Worm (Caenorhabditis elegans) whole organism, mixed stage, embryonic: ENCODE measurements around the gene W03A5.2.

Experiments used
- M03D4.4 ChIP-seq: sonication (generic microtip); optimal IDR thresholded peaks from 2 replicates; lab custom pipeline; 2017; ENCODE audit warnings: mild to moderate bottlenecking, missing genetic modification characterization, missing compliant biosample characterization
- blmp-1 ChIP-seq: fragments of 150-350 bp; optimal IDR thresholded peaks from 2 replicates; lab custom pipeline; 2014; ENCODE audit warnings: missing biosample characterization, missing genetic modification characterization
- ceh-39 ChIP-seq: fragments of 150-350 bp; optimal IDR thresholded peaks from 2 replicates; lab custom pipeline; 2014; ENCODE audit warnings: missing biosample characterization, missing genetic modification characterization
- ceh-43 ChIP-seq: fragments of 200-800 bp; sonication (Bioruptor generic); optimal IDR thresholded peaks from 2 replicates; lab custom pipeline; 2018; ENCODE audit warnings: mild to moderate bottlenecking, missing genetic modification characterization, moderate library complexity, missing compliant biosample characterization
- ceh-83 ChIP-seq: fragments of 200-800 bp; sonication (Bioruptor generic); optimal IDR thresholded peaks from 2 replicates; lab custom pipeline; 2018; ENCODE audit warnings: mild to moderate bottlenecking, missing genetic modification characterization, missing compliant biosample characterization
- ces-1 ChIP-seq: fragments of 150-350 bp; optimal IDR thresholded peaks from 2 replicates; lab custom pipeline; 2014; ENCODE audit warnings: missing biosample characterization, missing genetic modification reagents, missing genetic modification characterization
- elt-1 ChIP-seq: sonication (generic microtip); optimal IDR thresholded peaks from 2 replicates; lab custom pipeline; 2017; ENCODE audit warnings: missing genetic modification characterization, mild to moderate bottlenecking, missing compliant biosample characterization, antibody characterized with exemption, moderate library complexity, borderline replicate concordance; ENCODE audit not compliant: insufficient read depth
- elt-3 ChIP-seq: fragments of 150-350 bp; optimal IDR thresholded peaks from 2 replicates; lab custom pipeline; 2014; ENCODE audit warnings: missing biosample characterization, missing genetic modification characterization
- ham-2 ChIP-seq: fragments of 200-800 bp; sonication (Bioruptor generic); optimal IDR thresholded peaks from 2 replicates; lab custom pipeline; 2018; ENCODE audit warnings: mild to moderate bottlenecking, missing genetic modification characterization, missing compliant biosample characterization
- hlh-1 ChIP-seq: fragments of 150-350 bp; optimal IDR thresholded peaks from 2 replicates; lab custom pipeline; 2014; ENCODE audit warnings: missing biosample characterization, missing genetic modification reagents, missing genetic modification characterization
- lin-13 ChIP-seq: fragments of 150-350 bp; optimal IDR thresholded peaks from 2 replicates; lab custom pipeline; 2014; ENCODE audit warnings: missing biosample characterization, missing genetic modification characterization
- lin-32 ChIP-seq: fragments of 200-800 bp; sonication (Bioruptor generic); optimal IDR thresholded peaks from 2 replicates; lab custom pipeline; 2018; ENCODE audit warnings: mild to moderate bottlenecking, missing genetic modification characterization, missing compliant biosample characterization
- lsy-2 ChIP-seq: fragments of 150-350 bp; optimal IDR thresholded peaks from 2 replicates; lab custom pipeline; 2014; ENCODE audit warnings: missing biosample characterization, missing genetic modification characterization
- mls-2 ChIP-seq: sonication (generic microtip); optimal IDR thresholded peaks from 2 replicates; lab custom pipeline; 2016; ENCODE audit warnings: mild to moderate bottlenecking, missing genetic modification characterization, moderate library complexity, missing compliant biosample characterization
- nhr-2 ChIP-seq: fragments of 150-350 bp; optimal IDR thresholded peaks from 2 replicates; lab custom pipeline; 2014; ENCODE audit warnings: missing biosample characterization, missing genetic modification characterization
- nhr-237 ChIP-seq: fragments of 150-350 bp; optimal IDR thresholded peaks from 2 replicates; lab custom pipeline; 2014; ENCODE audit warnings: missing biosample characterization, missing genetic modification characterization
- nhr-28 ChIP-seq: fragments of 150-350 bp; optimal IDR thresholded peaks from 2 replicates; lab custom pipeline; 2014; ENCODE audit warnings: missing biosample characterization, missing genetic modification characterization
- nhr-76 ChIP-seq: sonication (generic microtip); optimal IDR thresholded peaks from 2 replicates; lab custom pipeline; 2017; ENCODE audit warnings: missing biosample characterization, missing genetic modification characterization
- pha-4 ChIP-seq: fragments of 150-350 bp; optimal IDR thresholded peaks from 2 replicates; lab custom pipeline; 2018; ENCODE audit warnings: missing biosample characterization, missing genetic modification reagents, missing genetic modification characterization
- sem-2 ChIP-seq: fragments of 200-800 bp; sonication (Bioruptor generic); optimal IDR thresholded peaks from 2 replicates; lab custom pipeline; 2018; ENCODE audit warnings: mild to moderate bottlenecking, missing genetic modification characterization, missing compliant biosample characterization
- snpc-4 ChIP-seq: fragments of 150-350 bp; optimal IDR thresholded peaks from 2 replicates; lab custom pipeline; 2014; ENCODE audit warnings: missing biosample characterization, missing genetic modification characterization
- tbx-8 ChIP-seq: fragments of 200-800 bp; sonication (Bioruptor generic); optimal IDR thresholded peaks from 2 replicates; lab custom pipeline; 2018; ENCODE audit warnings: mild to moderate bottlenecking, missing genetic modification characterization, moderate library complexity, missing compliant biosample characterization
- unc-120 ChIP-seq: sonication (generic microtip); optimal IDR thresholded peaks from 2 replicates; lab custom pipeline; 2017; ENCODE audit warnings: missing genetic modification characterization, missing compliant biosample characterization; ENCODE audit not compliant: poor library complexity, severe bottlenecking
- unc-62 ChIP-seq: fragments of 150-350 bp; optimal IDR thresholded peaks from 2 replicates; lab custom pipeline; 2014; ENCODE audit warnings: missing biosample characterization, missing genetic modification reagents, missing genetic modification characterization
- zip-8 ChIP-seq: fragments of 150-350 bp; optimal IDR thresholded peaks from 2 replicates; lab custom pipeline; 2014; ENCODE audit warnings: missing biosample characterization, missing genetic modification characterization

The W03A5.2 gene

DNA sequence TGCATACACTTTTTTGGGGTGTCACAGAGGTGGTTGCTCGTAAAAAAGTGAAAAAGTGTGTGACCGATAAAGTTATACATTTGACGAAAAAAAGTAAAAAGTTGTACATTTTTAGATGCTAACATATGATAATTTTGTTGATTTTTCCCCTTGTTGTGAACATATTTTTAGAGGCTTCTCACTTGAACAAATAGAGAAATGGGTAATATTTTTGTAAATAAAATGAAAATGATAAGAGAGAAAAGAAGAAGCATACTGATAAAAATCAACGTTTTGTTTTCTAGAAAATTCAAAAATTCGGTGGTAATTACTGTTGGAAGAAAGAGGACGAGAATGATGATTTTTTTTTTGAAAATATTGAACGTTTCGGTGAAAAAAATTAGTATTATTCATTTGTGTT, 14.4 kb downstream of the W03A5.2 start:
- no peak for TF ChIP-seq tbx-8 (GFP tag; lab: Kevin White, UChicago)
- TF ChIP-seq unc-120: no peak
- no peak for TF ChIP-seq lin-32 (GFP tag; lab: Kevin White, UChicago)
- no peak for TF ChIP-seq lin-13 (tag; lab: Kevin White, UChicago)
- TF ChIP-seq lsy-2 (tag; lab: Kevin White, UChicago): no peak
- TF ChIP-seq M03D4.4 (tag; lab: Kevin White, UChicago): no peak
- TF ChIP-seq mls-2 (tag; lab: Kevin White, UChicago): no peak
- TF ChIP-seq blmp-1: no peak
- no peak for TF ChIP-seq nhr-2 (tag; lab: Kevin White, UChicago)
- no peak for TF ChIP-seq nhr-237 (tag; lab: Kevin White, UChicago)
- no peak for TF ChIP-seq ceh-83 (GFP tag; lab: Kevin White, UChicago)
- TF ChIP-seq sem-2 (GFP tag; lab: Kevin White, UChicago): no peak
- TF ChIP-seq snpc-4: no peak
- TF ChIP-seq ces-1 (GFP tag; lab: Kevin White, UChicago): no peak
- no peak for TF ChIP-seq pha-4 (tag; lab: Kevin White, UChicago)
- TF ChIP-seq nhr-76 (tag; lab: Kevin White, UChicago): no peak
- no peak for TF ChIP-seq elt-1 (tag; lab: Kevin White, UChicago)
- TF ChIP-seq, all 35 proteins: peak for 0

ce11 chrIII:5421406-5421805, 15.6 kb downstream of the W03A5.2 start:
- peak; percentile 43 for TF ChIP-seq blmp-1
- peak; percentile 43 for TF ChIP-seq unc-120
- no peak for TF ChIP-seq elt-3 (tag; lab: Kevin White, UChicago)
- TF ChIP-seq hlh-1 (tag; lab: Kevin White, UChicago): peak; percentile 6
- TF ChIP-seq ceh-39: no peak
- TF ChIP-seq elt-1 (tag; lab: Kevin White, UChicago): no peak
- TF ChIP-seq lsy-2 (tag; lab: Kevin White, UChicago): no peak
- no peak for TF ChIP-seq ceh-43 (GFP tag; lab: Kevin White, UChicago)
- TF ChIP-seq unc-62 (GFP tag; lab: Kevin White, UChicago): peak; percentile 2

- TF ChIP-seq blmp-1: peak; percentile 93
- no peak for TF ChIP-seq lin-32 (GFP tag; lab: Kevin White, UChicago)
- peak; percentile 22 for TF ChIP-seq ces-1 (GFP tag; lab: Kevin White, UChicago)
- TF ChIP-seq elt-1 (tag; lab: Kevin White, UChicago): peak; percentile 60
Measured at ce11 chrIII:5422561-5423103, 16.8 kb downstream of the W03A5.2 start.

- TF ChIP-seq ham-2 (peak; percentile 50), nhr-2 (tag; lab: Kevin White, UChicago) (no peak), nhr-28 (no peak), lin-13 (tag; lab: Kevin White, UChicago) (no peak), nhr-237 (tag; lab: Kevin White, UChicago) (no peak), elt-3 (tag; lab: Kevin White, UChicago) (no peak), unc-62 (GFP tag; lab: Kevin White, UChicago) (no peak), snpc-4 (no peak)
Measured at ce11 chrIII:5423665-5424133, 17.9 kb downstream of the W03A5.2 start, which contains the start of gene dnj-24. Gene dnj-24 (minus strand): TSS chrIII:5424083.

DNA sequence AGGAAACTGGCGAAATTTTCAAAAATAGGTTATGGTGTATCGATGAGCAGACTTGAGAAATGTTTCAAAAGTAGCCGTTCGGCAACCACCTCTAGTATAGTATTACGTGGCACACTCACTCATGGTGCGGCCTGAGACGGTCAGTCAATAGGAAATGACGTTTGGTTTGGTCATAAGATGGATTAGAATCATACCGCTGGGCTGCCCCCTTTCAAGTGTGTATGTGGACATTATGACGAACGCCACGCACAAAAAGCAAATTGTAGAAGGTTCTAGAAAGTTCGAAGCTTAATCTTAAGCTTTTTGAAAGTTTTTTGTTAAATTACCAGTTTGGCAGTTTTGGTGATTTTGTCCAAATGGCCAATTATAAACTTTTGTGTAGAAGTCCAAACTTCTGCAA, 18.5 kb downstream of the W03A5.2 start:
- no peak for TF ChIP-seq pha-4 (tag; lab: Kevin White, UChicago)
- peak; percentile 58 for TF ChIP-seq nhr-2 (tag; lab: Kevin White, UChicago)

- TF ChIP-seq zip-8 (tag; lab: Kevin White, UChicago) (peak; percentile 39), nhr-28 (no peak), tbx-8 (GFP tag; lab: Kevin White, UChicago) (no peak), nhr-76 (tag; lab: Kevin White, UChicago) (no peak), elt-1 (tag; lab: Kevin White, UChicago) (no peak)
Measured at ce11 chrIII:5427096-5427495, 21.3 kb downstream of the W03A5.2 start.

- no peak for TF ChIP-seq unc-120
- peak; percentile 59 for TF ChIP-seq ham-2
Measured at ce11 chrIII:5436306-5436705, 30.5 kb downstream of the W03A5.2 start.
